Fruit fly (Drosophila melanogaster): ENCODE measurements around the gene ImpL1.

Gene ImpL1

DNA sequence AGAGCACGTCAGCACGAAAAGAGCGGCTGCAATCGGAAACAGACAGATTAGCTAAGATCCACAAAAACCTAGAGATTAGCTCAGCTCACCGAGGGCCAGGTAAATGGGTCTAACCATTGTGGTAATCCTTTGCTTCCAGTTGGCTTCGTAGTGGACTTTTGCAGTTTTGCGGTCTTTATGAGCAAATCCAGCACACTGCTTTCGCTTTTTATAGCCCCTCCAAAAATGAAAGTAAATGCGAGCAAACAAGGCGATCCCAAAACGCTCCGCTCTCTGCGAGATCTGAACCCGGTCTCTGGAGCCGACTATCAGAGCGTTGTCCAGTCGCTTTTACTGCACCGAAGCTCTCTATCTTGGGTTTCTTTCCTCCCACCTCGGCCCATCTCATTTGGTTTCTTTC lies 1.4 kb upstream of the ImpL1 start, which contains the start of gene CG14107:
Gene CG14107, minus strand, starts transcription at position 187 of the 400 bp plus-strand sequence.
- TF ChIP-seq Myc (optimal IDR thresholded peaks at IDR 0.05) (no peak), Dif (GFP tag; optimal IDR thresholded peaks at IDR 0.05; ENCODE audit: partially characterized antibody) (no peak), N (GFP tag; optimal IDR thresholded peaks at IDR 0.05) (no peak), Hnf4 (GFP tag; optimal IDR thresholded peaks at IDR 0.05) (no peak), CrebA (GFP tag; optimal IDR thresholded peaks at IDR 0.05; ENCODE audit: borderline replicate concordance) (no peak), foxo (GFP tag; optimal IDR thresholded peaks at IDR 0.05) (no peak), CG32264 (GFP tag; optimal IDR thresholded peaks at IDR 0.05) (no peak), Jra (GFP tag; optimal IDR thresholded peaks at IDR 0.05) (no peak)

DNA sequence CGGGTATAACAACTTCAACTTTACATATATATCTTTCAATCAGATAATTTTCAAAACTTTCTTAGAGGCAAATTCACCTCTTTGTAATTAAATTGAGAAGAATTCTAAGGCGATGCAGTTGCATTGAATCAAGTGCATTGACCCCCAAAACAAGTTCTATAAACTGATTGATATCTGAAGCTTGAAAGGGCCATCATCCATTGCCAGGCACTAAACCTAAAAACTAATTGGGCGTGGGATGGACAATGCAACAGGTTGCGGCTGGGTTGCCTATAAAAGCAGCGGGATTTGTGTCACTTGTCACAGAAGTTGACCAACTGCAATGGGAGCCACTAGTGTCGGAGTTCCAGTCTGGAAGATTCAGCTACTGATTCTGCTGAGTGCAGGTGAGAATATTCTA lies 1.9 kb downstream of the ImpL1 start, which contains the start of gene CG14110:
Gene CG14110, plus strand, starts transcription at position 301 of the 400 bp plus-strand sequence.
- TF ChIP-seq sage (GFP tag; optimal IDR thresholded peaks at IDR 0.05) (no peak), CG32264 (GFP tag; optimal IDR thresholded peaks at IDR 0.05) (no peak), pan (optimal IDR thresholded peaks at IDR 0.05) (no peak), dsf (GFP tag; optimal IDR thresholded peaks at IDR 0.05; ENCODE audit: borderline replicate concordance) (no peak), ey (GFP tag; optimal IDR thresholded peaks at IDR 0.05) (no peak), lola (GFP tag; optimal IDR thresholded peaks at IDR 0.05) (no peak), Dfd (GFP tag; optimal IDR thresholded peaks at IDR 0.05) (no peak), Dif (GFP tag; optimal IDR thresholded peaks at IDR 0.05; ENCODE audit: partially characterized antibody) (no peak), OdsH (GFP tag; optimal IDR thresholded peaks at IDR 0.05) (no peak), dl (GFP tag; optimal IDR thresholded peaks at IDR 0.05; ENCODE audit: insufficient read depth in 1 of 2, partially characterized antibody in 2 of 2) (no peak), Vsx2 (GFP tag; optimal IDR thresholded peaks at IDR 0.05; ENCODE audit: partially characterized antibody) (no peak), psq (GFP tag; optimal IDR thresholded peaks at IDR 0.05) (no peak), CG9705 (GFP tag; optimal IDR thresholded peaks at IDR 0.05) (no peak), sv (GFP tag; optimal IDR thresholded peaks at IDR 0.05) (no peak), Jra (GFP tag; optimal IDR thresholded peaks at IDR 0.05) (no peak), Rel (GFP tag; optimal IDR thresholded peaks at IDR 0.05) (no peak), Rel (tag; optimal IDR thresholded peaks at IDR 0.05) (no peak), GATAd (GFP tag; optimal IDR thresholded peaks at IDR 0.05) (no peak), dmrt93B (GFP tag; optimal IDR thresholded peaks at IDR 0.05) (no peak), Abd-B (GFP tag; optimal IDR thresholded peaks at IDR 0.05) (no peak), rgr (GFP tag; optimal IDR thresholded peaks at IDR 0.05) (no peak)

DNA sequence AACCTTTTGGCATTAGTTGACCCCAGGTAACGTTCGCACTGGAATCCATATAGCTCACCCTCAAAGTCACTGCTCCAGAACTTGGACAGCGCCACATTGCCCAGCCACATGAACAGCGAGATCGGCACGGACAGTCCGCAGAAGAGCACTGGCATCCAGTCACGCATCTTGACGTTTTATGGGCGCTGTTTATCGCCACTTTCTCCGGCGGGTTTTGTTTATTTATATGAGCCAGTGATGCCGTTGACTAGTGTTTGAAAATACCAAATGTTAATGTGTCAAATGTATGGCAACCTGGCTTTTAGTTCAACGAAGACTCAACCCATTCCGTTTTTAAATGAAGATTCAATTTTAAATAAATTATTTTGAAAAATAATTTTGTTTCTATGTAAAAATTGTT lies 5.0 kb downstream of the ImpL1 start, which contains the start of gene CG10171:
Gene CG10171, minus strand, starts transcription at position 300 of the 400 bp plus-strand sequence.
- TF ChIP-seq lola (GFP tag; optimal IDR thresholded peaks at IDR 0.05), result no peak
- TF ChIP-seq dl (GFP tag; optimal IDR thresholded peaks at IDR 0.05; ENCODE audit: insufficient read depth in 1 of 2, partially characterized antibody in 2 of 2), result no peak
- no peak for TF ChIP-seq brk (GFP tag; optimal IDR thresholded peaks at IDR 0.05)
- peak; percentile 20 for TF ChIP-seq Myc (optimal IDR thresholded peaks at IDR 0.05)
- TF ChIP-seq br (GFP tag; optimal IDR thresholded peaks at IDR 0.05), result no peak
- TF ChIP-seq pan (optimal IDR thresholded peaks at IDR 0.05), result no peak
- TF ChIP-seq OdsH (GFP tag; optimal IDR thresholded peaks at IDR 0.05), result no peak

DNA sequence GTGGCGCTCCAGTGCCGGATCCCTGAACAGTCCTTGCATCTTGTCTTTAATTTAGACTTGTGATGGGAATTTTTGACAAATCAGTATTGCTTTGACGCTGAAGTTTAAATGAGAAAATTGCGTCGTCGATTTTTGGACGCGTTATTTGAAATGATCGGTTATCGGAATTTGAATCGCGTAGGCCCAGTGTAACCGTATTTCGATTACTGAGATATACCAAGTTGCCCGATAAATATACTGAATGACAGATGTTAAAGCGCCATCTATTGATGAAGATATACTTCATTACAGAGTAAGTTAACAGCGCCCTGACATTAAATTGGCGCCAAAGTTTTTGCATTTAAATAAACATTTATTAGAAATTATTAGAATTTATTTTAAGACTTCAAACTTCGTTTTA lies 7.3 kb downstream of the ImpL1 start, which contains the start of gene Poc1:
Gene Poc1, minus strand, starts transcription at position 173 of the 400 bp plus-strand sequence.
- no peak for TF ChIP-seq foxo (GFP tag; optimal IDR thresholded peaks at IDR 0.05)
- no peak for TF ChIP-seq CG9705 (GFP tag; optimal IDR thresholded peaks at IDR 0.05)
- no peak for TF ChIP-seq dsf (GFP tag; optimal IDR thresholded peaks at IDR 0.05; ENCODE audit: borderline replicate concordance)
- no peak for TF ChIP-seq brk (GFP tag; optimal IDR thresholded peaks at IDR 0.05)
- TF ChIP-seq HLH106 (tag; optimal IDR thresholded peaks at IDR 0.05), result no peak
- no peak for TF ChIP-seq jim (GFP tag; optimal IDR thresholded peaks at IDR 0.05)
- TF ChIP-seq dmrt93B (GFP tag; optimal IDR thresholded peaks at IDR 0.05), result no peak

DNA sequence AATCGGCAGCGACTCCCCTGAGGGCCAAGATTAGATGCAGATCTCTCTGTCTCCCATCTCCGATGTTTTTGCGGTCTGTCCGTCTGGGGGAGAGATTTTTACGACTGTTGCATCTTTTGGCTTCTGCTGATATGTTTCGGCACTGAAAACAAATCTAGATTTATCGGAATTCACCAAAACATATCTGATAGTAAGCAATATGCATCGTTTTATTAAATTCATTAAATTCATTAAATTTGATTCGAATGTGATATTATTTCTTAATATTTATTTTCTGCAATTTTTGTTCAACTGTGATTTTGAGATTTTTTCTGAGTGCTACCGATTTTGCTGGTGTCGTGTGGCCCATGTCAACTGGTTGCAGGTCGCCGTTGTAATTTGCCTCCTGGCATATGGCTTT lies 11.0 kb downstream of the ImpL1 start:
- TF ChIP-seq CrebA (GFP tag; optimal IDR thresholded peaks at IDR 0.05; ENCODE audit: borderline replicate concordance) (no peak), HLH106 (tag; optimal IDR thresholded peaks at IDR 0.05) (peak; percentile 23), foxo (GFP tag; optimal IDR thresholded peaks at IDR 0.05) (peak in 1 of 2 experiments; percentile 20), OdsH (GFP tag; optimal IDR thresholded peaks at IDR 0.05) (peak; percentile 22)

DNA sequence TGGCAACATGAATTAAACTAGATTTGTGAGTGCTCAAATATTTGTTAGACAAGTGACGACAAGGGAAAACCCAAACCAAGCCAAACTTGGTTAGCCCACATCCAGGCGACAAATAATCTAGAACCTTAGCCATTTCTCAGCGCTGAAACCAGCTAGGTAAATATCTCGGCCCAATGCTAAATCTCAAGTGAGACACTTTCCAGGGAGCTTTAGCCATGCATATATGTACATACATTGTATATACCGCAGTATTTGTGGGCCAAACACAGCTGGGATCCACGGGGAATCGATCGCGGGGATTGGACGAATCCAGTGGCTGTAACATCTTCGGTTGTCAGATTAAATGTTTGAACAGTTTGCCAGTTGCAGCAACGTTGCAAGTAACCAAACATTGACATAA lies 15.1 kb downstream of the ImpL1 start:
- TF ChIP-seq dsf (GFP tag; optimal IDR thresholded peaks at IDR 0.05; ENCODE audit: borderline replicate concordance) (no peak), Hr83 (GFP tag; optimal IDR thresholded peaks at IDR 0.05; ENCODE audit: poor library complexity, severe bottlenecking) (no peak), Myc (optimal IDR thresholded peaks at IDR 0.05) (no peak), dl (GFP tag; optimal IDR thresholded peaks at IDR 0.05; ENCODE audit: insufficient read depth in 1 of 2, partially characterized antibody in 2 of 2) (no peak), GATAd (GFP tag; optimal IDR thresholded peaks at IDR 0.05) (no peak), Vsx2 (GFP tag; optimal IDR thresholded peaks at IDR 0.05; ENCODE audit: partially characterized antibody) (no peak)

All from whole organism, wandering third instar larva.